Fruit fly (Drosophila melanogaster) whole organism, embryonic: ENCODE data around the gene CG31262.

Experiments
- Aef1 ChIP-seq: fragments of 200-800 bp; sonication (Bioruptor generic); IDR thresholded peaks from 3 replicates; pipeline ENCODE4 v1.3.6; 2022; ENCODE audit warnings: missing biosample characterization, missing genetic modification characterization
- Antp ChIP-seq: fragments of 200-800 bp; sonication (Bioruptor generic); optimal IDR thresholded peaks from 3 replicates; lab custom pipeline; 2016; ENCODE audit warnings: missing biosample characterization, missing genetic modification characterization
- CG1024 ChIP-seq: fragments of 200-800 bp; sonication (Bioruptor generic); IDR thresholded peaks from 2 replicates; pipeline ENCODE4 v1.3.6; 2022; ENCODE audit warnings: missing biosample characterization, missing genetic modification characterization
- CG13123 ChIP-seq: fragments of 200-800 bp; sonication (Bioruptor generic); optimal IDR thresholded peaks from 2 replicates; lab custom pipeline; 2016; ENCODE audit warnings: missing biosample characterization, missing genetic modification characterization
- CG13287 ChIP-seq: fragments of 200-800 bp; sonication (Bioruptor generic); IDR thresholded peaks from 2 replicates; pipeline ENCODE4 v1.3.6; 2022; ENCODE audit warnings: missing biosample characterization, missing genetic modification characterization; ENCODE audit not compliant: partially characterized antibody
- CG14441 ChIP-seq: fragments of 200-800 bp; sonication (Bioruptor generic); IDR thresholded peaks from 2 replicates; pipeline ENCODE4 v1.3.6; 2022; ENCODE audit warnings: missing biosample characterization, missing genetic modification characterization
- CG18476 ChIP-seq: fragments of 200-800 bp; sonication (Bioruptor generic); optimal IDR thresholded peaks from 2 replicates; lab custom pipeline; 2016; ENCODE audit warnings: missing biosample characterization, mild to moderate bottlenecking, missing genetic modification characterization
- CG2120 ChIP-seq: fragments of 200-800 bp; sonication (Bioruptor generic); optimal IDR thresholded peaks from 3 replicates; lab custom pipeline; 2016; ENCODE audit warnings: missing biosample characterization, missing genetic modification characterization
- CG2129 ChIP-seq: fragments of 200-800 bp; sonication (Bioruptor generic); IDR thresholded peaks from 2 replicates; pipeline ENCODE4 v1.3.6; 2022; ENCODE audit warnings: missing biosample characterization, missing genetic modification characterization; ENCODE audit not compliant: partially characterized antibody
- CG31441 ChIP-seq: fragments of 200-800 bp; sonication (Bioruptor generic); IDR thresholded peaks from 2 replicates; pipeline ENCODE4 v1.3.6; 2022; ENCODE audit warnings: missing biosample characterization, missing genetic modification characterization
- CG4282 ChIP-seq: fragments of 200-800 bp; sonication (Bioruptor generic); optimal IDR thresholded peaks from 2 replicates; lab custom pipeline; 2016; ENCODE audit warnings: missing biosample characterization, missing genetic modification characterization
- CG4707 ChIP-seq: fragments of 200-800 bp; sonication (Bioruptor generic); optimal IDR thresholded peaks from 2 replicates; lab custom pipeline; 2018; ENCODE audit warnings: missing biosample characterization, mild to moderate bottlenecking, missing genetic modification characterization, moderate library complexity
- CG8290 ChIP-seq, 3 experiments: fragments of 200-800 bp; sonication (Bioruptor generic); optimal IDR thresholded peaks; 2 replicates each; lab custom pipeline; 2016 to 2019; ENCODE audit warnings: missing biosample characterization in 3 of 3, missing genetic modification characterization in 3 of 3, mild to moderate bottlenecking in 2 of 3, moderate library complexity in 1 of 3
- CG8388 ChIP-seq: fragments of 200-800 bp; sonication (Bioruptor generic); optimal IDR thresholded peaks from 2 replicates; lab custom pipeline; 2019; ENCODE audit warnings: missing biosample characterization, mild to moderate bottlenecking, missing genetic modification characterization, moderate library complexity
- D19B ChIP-seq: fragments of 200-800 bp; sonication (Bioruptor generic); optimal IDR thresholded peaks from 2 replicates; lab custom pipeline; 2017; ENCODE audit warnings: missing biosample characterization, mild to moderate bottlenecking, missing genetic modification characterization
- Drgx ChIP-seq: fragments of 200-800 bp; sonication (Bioruptor generic); IDR thresholded peaks from 2 replicates; pipeline ENCODE4 v1.3.6; 2022; ENCODE audit warnings: missing biosample characterization, missing genetic modification characterization
- Lhr ChIP-seq: fragments of 200-800 bp; sonication (Bioruptor generic); optimal IDR thresholded peaks from 3 replicates; lab custom pipeline; 2017; ENCODE audit warnings: mild to moderate bottlenecking, missing biosample characterization, missing genetic modification reagents, missing genetic modification characterization
- MTF-1 ChIP-seq: fragments of 200-800 bp; sonication (Bioruptor generic); optimal IDR thresholded peaks from 2 replicates; lab custom pipeline; 2018; ENCODE audit warnings: missing biosample characterization, mild to moderate bottlenecking, missing genetic modification characterization, borderline replicate concordance
- Med ChIP-seq: fragments of 200-800 bp; sonication (Bioruptor generic); peaks from one replicate; lab custom pipeline; 2016; ENCODE audit warnings: missing biosample characterization, missing genetic modification characterization, mild to moderate bottlenecking, inconsistent platforms, moderate library complexity
- Sox102F ChIP-seq: fragments of 200-800 bp; sonication (Bioruptor generic); optimal IDR thresholded peaks from 2 replicates; lab custom pipeline; 2018; ENCODE audit warnings: missing biosample characterization, mild to moderate bottlenecking, missing genetic modification characterization, moderate library complexity
- ash1 ChIP-seq: fragments of 200-800 bp; sonication (Bioruptor generic); optimal IDR thresholded peaks from 2 replicates; lab custom pipeline; 2018; ENCODE audit warnings: missing biosample characterization, mild to moderate bottlenecking, missing genetic modification characterization
- bowl ChIP-seq: fragments of 200-800 bp; sonication (Bioruptor generic); IDR thresholded peaks from 2 replicates; pipeline ENCODE4 v1.3.6; 2022; ENCODE audit warnings: missing biosample characterization, missing genetic modification characterization
- chm ChIP-seq: fragments of 200-800 bp; sonication (Bioruptor generic); IDR thresholded peaks from 2 replicates; pipeline ENCODE4 v1.3.6; 2022; ENCODE audit warnings: missing biosample characterization, missing genetic modification characterization
- crp ChIP-seq, 2 experiments: fragments of 200-800 bp; sonication (Bioruptor generic); optimal IDR thresholded peaks; 2 replicates in 1 of 2; 3 replicates in 1 of 2; lab custom pipeline; 2017; ENCODE audit warnings: missing biosample characterization in 2 of 2, missing genetic modification characterization in 2 of 2, mild to moderate bottlenecking in 1 of 2, moderate library complexity in 1 of 2
- cwo ChIP-seq: fragments of 200-800 bp; sonication (Bioruptor generic); optimal IDR thresholded peaks from 3 replicates; lab custom pipeline; 2017; ENCODE audit warnings: missing biosample characterization, missing genetic modification characterization, mild to moderate bottlenecking, moderate library complexity, missing genetic modification reagents
- dysf ChIP-seq: fragments of 200-800 bp; sonication (Bioruptor generic); IDR thresholded peaks from 3 replicates; pipeline ENCODE4 v1.3.6; 2022; ENCODE audit warnings: missing biosample characterization, missing genetic modification characterization
- jing ChIP-seq: fragments of 200-800 bp; sonication (Bioruptor generic); optimal IDR thresholded peaks from 2 replicates; lab custom pipeline; 2018; ENCODE audit warnings: missing biosample characterization, mild to moderate bottlenecking, missing genetic modification characterization
- kay ChIP-seq: fragments of 200-800 bp; sonication (Bioruptor generic); optimal IDR thresholded peaks from 2 replicates; lab custom pipeline; 2016; ENCODE audit warnings: missing biosample characterization, missing genetic modification characterization
- nmo ChIP-seq: fragments of 200-800 bp; sonication (Bioruptor generic); optimal IDR thresholded peaks from 2 replicates; lab custom pipeline; 2018; ENCODE audit warnings: missing biosample characterization, mild to moderate bottlenecking, missing genetic modification characterization, moderate library complexity
- otp ChIP-seq: fragments of 200-800 bp; sonication (Bioruptor generic); IDR thresholded peaks from 3 replicates; pipeline ENCODE4, ENCODE4 v1.3.6; 2022; ENCODE audit warnings: missing biosample characterization, missing genetic modification characterization
- pnt ChIP-seq: fragments of 200-800 bp; sonication (Bioruptor generic); optimal IDR thresholded peaks from 3 replicates; lab custom pipeline; 2016; ENCODE audit warnings: missing biosample characterization, missing genetic modification characterization
- stc ChIP-seq: fragments of 200-800 bp; sonication (Bioruptor generic); IDR thresholded peaks from 2 replicates; pipeline ENCODE4 v1.3.6; 2022; ENCODE audit warnings: missing biosample characterization, missing genetic modification characterization
- trem ChIP-seq: fragments of 200-800 bp; optimal IDR thresholded peaks from 3 replicates; lab custom pipeline; 2019; ENCODE audit warnings: missing biosample characterization, mild to moderate bottlenecking, missing genetic modification characterization, moderate library complexity
- unpg ChIP-seq: fragments of 200-800 bp; sonication (Bioruptor generic); optimal IDR thresholded peaks from 3 replicates; lab custom pipeline; 2018; ENCODE audit warnings: missing biosample characterization, mild to moderate bottlenecking, missing genetic modification characterization, moderate library complexity
- z ChIP-seq: fragments of 200-800 bp; sonication (Bioruptor generic); IDR thresholded peaks from 3 replicates; pipeline ENCODE4 v1.3.6; 2022; ENCODE audit warnings: missing biosample characterization, missing genetic modification characterization
- zf30C ChIP-seq: fragments of 200-800 bp; sonication (Bioruptor generic); optimal IDR thresholded peaks from 3 replicates; lab custom pipeline; 2018; ENCODE audit warnings: missing biosample characterization, mild to moderate bottlenecking, missing genetic modification characterization

CG31262 gene

dm6 chr3R:17231579-17231978 is 8.7 kb upstream of the CG31262 start (continued):
- TF ChIP-seq CG13287 (GFP tag; lab: Robert Waterston, UW) = no peak
- no peak for TF ChIP-seq crp (GFP tag; optimal IDR thresholded peaks at IDR 0.05; lab: Kevin White, UChicago)
- TF ChIP-seq CG31441 (GFP tag; lab: Robert Waterston, UW) = peak; percentile 36; the same call in 1 of the 2 replicates
- peak; percentile 14; the same call in 1 of the 2 replicates for TF ChIP-seq chm (GFP tag; lab: Robert Waterston, UW)
- no peak for TF ChIP-seq CG1024 (GFP tag; lab: Robert Waterston, UW)
- no peak for TF ChIP-seq Drgx
- TF ChIP-seq CG8388 (GFP tag; lab: Kevin White, UChicago) = peak; percentile 15
- TF ChIP-seq jing (GFP tag; lab: Kevin White, UChicago) = peak; percentile 13
- TF ChIP-seq Sox102F (GFP tag; lab: Kevin White, UChicago) = peak; percentile 65
- TF ChIP-seq, all 482 proteins: peak for 120

- TF ChIP-seq CG2120 (GFP tag; lab: Kevin White, UChicago) (peak; percentile 25), nmo (GFP tag; lab: Kevin White, UChicago) (no peak), cwo (GFP tag; lab: Kevin White, UChicago) (no peak)
- TF ChIP-seq, all 482 proteins: peak for 1
Observed at dm6 chr3R:17219927-17220326, 2.9 kb downstream of the CG31262 start.

- TF ChIP-seq dysf (no peak), otp (GFP tag; lab: Robert Waterston, UW) (no peak), pnt (GFP tag; lab: Kevin White, UChicago) (no peak), CG2129 (GFP tag; lab: Robert Waterston, UW) (no peak), stc (GFP tag; lab: Robert Waterston, UW) (no peak)
Observed at dm6 chr3R:17209990-17210389, 12.9 kb downstream of the CG31262 start.

dm6 chr3R:17206782-17207181 is 16.1 kb downstream of the CG31262 start:
- no peak for TF ChIP-seq CG8290 (GFP tag; optimal IDR thresholded peaks at IDR 0.05; lab: Kevin White, UChicago)
- TF ChIP-seq CG8290 (tag; optimal IDR thresholded peaks at IDR 0.05; lab: Kevin White, UChicago) = no peak
- no peak for TF ChIP-seq trem (tag; lab: Kevin White, UChicago)
- no peak for TF ChIP-seq Med (GFP tag; lab: Kevin White, UChicago)
- TF ChIP-seq CG14441 (GFP tag; lab: Robert Waterston, UW) = no peak
- TF ChIP-seq unpg (GFP tag; lab: Kevin White, UChicago) = no peak
- no peak for TF ChIP-seq bowl
- no peak for TF ChIP-seq kay (GFP tag; lab: Kevin White, UChicago)
- TF ChIP-seq Lhr = no peak
- no peak for TF ChIP-seq z (GFP tag; lab: Robert Waterston, UW)
- TF ChIP-seq CG4707 (GFP tag; lab: Kevin White, UChicago) = no peak
- TF ChIP-seq CG18476 (GFP tag; lab: Kevin White, UChicago) = no peak

dm6 chr3R:17202080-17202785 is 20.6 kb downstream of the CG31262 start, which contains the start of gene Mur89F:
Gene Mur89F, minus strand, starts transcription at chr3R:17202130.
- TF ChIP-seq ash1 (GFP tag; lab: Kevin White, UChicago) = no peak
- no peak for TF ChIP-seq Drgx
- TF ChIP-seq Aef1 = no peak
- TF ChIP-seq Antp (GFP tag; lab: Kevin White, UChicago) = no peak
- no peak for TF ChIP-seq CG4707 (GFP tag; lab: Kevin White, UChicago)
- no peak for TF ChIP-seq MTF-1 (GFP tag; lab: Kevin White, UChicago)
- no peak for TF ChIP-seq CG4282
- no peak for TF ChIP-seq D19B (GFP tag; lab: Kevin White, UChicago)
- no peak for TF ChIP-seq CG13123 (GFP tag; lab: Kevin White, UChicago)
- TF ChIP-seq zf30C (GFP tag; lab: Kevin White, UChicago) = no peak
- TF ChIP-seq, all 482 proteins: peak for 0
